Worm (Caenorhabditis elegans): Measurements from ENCODE around the gene smcr-8.

The smcr-8 gene

DNA sequence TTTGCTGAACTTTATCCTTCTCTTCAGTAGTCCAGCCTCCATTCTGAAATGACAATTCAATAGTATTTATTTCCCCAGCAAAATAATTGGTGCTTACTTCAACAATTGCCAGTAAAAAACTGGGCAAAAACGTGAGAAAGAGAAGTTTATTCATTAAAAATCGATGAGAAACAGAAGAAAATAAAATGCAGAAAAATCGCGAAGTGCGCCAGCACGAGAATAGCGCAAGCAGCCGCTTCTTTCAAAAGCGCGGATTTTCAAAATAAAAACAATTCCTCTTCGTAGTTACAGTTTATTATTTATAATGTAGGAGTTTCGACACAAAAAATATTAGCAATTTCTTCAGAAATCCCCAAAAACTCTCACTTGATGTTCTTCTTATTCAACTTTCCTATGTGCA, 36.3 kb upstream of the smcr-8 start, which contains the start of gene C27F2.9 (continued):
- TF ChIP-seq nfya-2 (GFP tag; IDR thresholded peaks at IDR 0.05) (no peak), athp-1 (tag; optimal IDR thresholded peaks at IDR 0.05) (no peak), lir-1 (GFP tag; conservative IDR thresholded peaks at IDR 0.05) (no peak; the same call in 1 of the 2 replicates), attf-6 (GFP tag; IDR thresholded peaks at IDR 0.05) (no peak), unc-130 (GFP tag; optimal IDR thresholded peaks at IDR 0.05) (peak; percentile 48), Y56A3A.18 (GFP tag; IDR thresholded peaks at IDR 0.05) (no peak), F39B2.1 (GFP tag; IDR thresholded peaks at IDR 0.05) (no peak), snpc-1.1 (tag; optimal IDR thresholded peaks at IDR 0.05; ENCODE audit: insufficient read depth) (no peak), hmg-20 (GFP tag; IDR thresholded peaks at IDR 0.05) (peak; percentile 85), aptf-3 (GFP tag; IDR thresholded peaks at IDR 0.05) (no peak), lsl-1 (GFP tag; optimal IDR thresholded peaks at IDR 0.05) (peak; percentile 77), K12H6.12 (tag; optimal IDR thresholded peaks at IDR 0.05) (peak; percentile 54), F52B5.7 (tag; optimal IDR thresholded peaks at IDR 0.05) (no peak), Y53G8AR.9 (GFP tag; conservative IDR thresholded peaks at IDR 0.05) (peak; percentile 95), lag-1 (GFP tag; IDR thresholded peaks at IDR 0.05) (no peak), nfya-1 (tag; optimal IDR thresholded peaks at IDR 0.05; ENCODE audit: borderline replicate concordance, insufficient read depth) (no peak), D2030.7 (GFP tag; IDR thresholded peaks at IDR 0.05) (peak; percentile 62), zim-3 (tag; optimal IDR thresholded peaks at IDR 0.05) (no peak), K11D2.4 (GFP tag; IDR thresholded peaks at IDR 0.05) (peak; percentile 83), atf-7 (tag; optimal IDR thresholded peaks at IDR 0.05) (no peak), mel-28 (tag; optimal IDR thresholded peaks at IDR 0.05; ENCODE audit: borderline replicate concordance) (no peak), ztf-18 (tag; optimal IDR thresholded peaks at IDR 0.05) (peak; percentile 98), gei-17 (GFP tag; optimal IDR thresholded peaks at IDR 0.05) (no peak), egl-44 (GFP tag; IDR thresholded peaks at IDR 0.05) (no peak), lin-26 (GFP tag; IDR thresholded peaks at IDR 0.05) (no peak), F33H1.4 (GFP tag; IDR thresholded peaks at IDR 0.05) (peak; percentile 79), tlf-1 (GFP tag; optimal IDR thresholded peaks at IDR 0.05) (peak; percentile 83), T26A5.8 (tag; optimal IDR thresholded peaks at IDR 0.05) (no peak), F37B4.10 (GFP tag; IDR thresholded peaks at IDR 0.05) (no peak), fkh-3 (tag; optimal IDR thresholded peaks at IDR 0.05) (no peak), rpc-1 (optimal IDR thresholded peaks at IDR 0.05) (no peak), rpc-1 (tag; optimal IDR thresholded peaks at IDR 0.05) (no peak), snpc-4 (GFP tag; optimal IDR thresholded peaks at IDR 0.05) (peak; percentile 50), snpc-4 (tag; optimal IDR thresholded peaks at IDR 0.05) (peak in 2 of 4 experiments; percentile 55 to 85), snpc-3.4 (tag; optimal IDR thresholded peaks at IDR 0.05) (peak; percentile 69), F49E8.2 (tag; optimal IDR thresholded peaks at IDR 0.05; ENCODE audit: insufficient read depth) (no peak), F57C9.4 (tag; optimal IDR thresholded peaks at IDR 0.05) (no peak), hlh-12 (tag; optimal IDR thresholded peaks at IDR 0.05) (no peak), ztf-6 (GFP tag; IDR thresholded peaks at IDR 0.05) (peak; percentile 42; the same call in 1 of the 2 replicates), dpff-1 (tag; optimal IDR thresholded peaks at IDR 0.05) (no peak), B0261.1 (tag; optimal IDR thresholded peaks at IDR 0.05) (no peak), lin-35 (GFP tag; optimal IDR thresholded peaks at IDR 0.05) (peak; percentile 82 to 98 (median 87)), egrh-3 (GFP tag; IDR thresholded peaks at IDR 0.05) (0 out of 2 replicates have a peak, but pooled peaks have one; percentile 12), nhr-179 (tag; optimal IDR thresholded peaks at IDR 0.05) (no peak), hmg-1.2 (GFP tag; IDR thresholded peaks at IDR 0.05) (peak; percentile 67), Y67H2A.10 (GFP tag; conservative IDR thresholded peaks at IDR 0.05) (no peak), Y79H2A.3 (GFP tag; conservative IDR thresholded peaks at IDR 0.05) (no peak), ceh-27 (GFP tag; optimal IDR thresholded peaks at IDR 0.05) (peak; percentile 34), repo-1 (tag; optimal IDR thresholded peaks at IDR 0.05) (peak; percentile 56), ztf-26 (tag; optimal IDR thresholded peaks at IDR 0.05) (peak; percentile 55)

Measured in whole organism, young adult.